Fruit fly (Drosophila melanogaster): ENCODE results near the gene CG12546.

DNA sequence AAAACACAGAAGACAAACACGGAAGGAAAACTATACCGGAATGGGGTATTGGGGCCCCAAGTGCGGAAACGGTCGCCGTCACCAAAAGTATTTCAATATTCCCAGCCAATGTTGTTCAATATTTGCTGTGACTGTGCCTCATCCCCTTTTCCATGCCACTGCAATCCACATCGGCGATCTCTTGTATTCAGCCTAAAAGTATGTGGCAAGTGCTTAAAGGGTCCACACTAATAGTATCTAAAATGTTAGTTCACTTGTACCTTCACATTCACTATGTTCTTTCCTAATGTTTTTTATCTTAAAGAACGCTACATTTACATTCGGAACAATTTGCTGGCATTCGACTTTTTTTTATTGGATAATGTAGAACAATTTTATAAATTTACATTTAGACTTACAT is 12.7 kb downstream of the CG12546 start:
- no peak for TF ChIP-seq Dif (GFP tag; optimal IDR thresholded peaks at IDR 0.05; ENCODE audit: partially characterized antibody)
- TF ChIP-seq dsf (GFP tag; optimal IDR thresholded peaks at IDR 0.05; ENCODE audit: borderline replicate concordance): no peak
- TF ChIP-seq Dfd (GFP tag; optimal IDR thresholded peaks at IDR 0.05): no peak
- TF ChIP-seq Sp1 (GFP tag; optimal IDR thresholded peaks at IDR 0.05): no peak
- TF ChIP-seq h (GFP tag; optimal IDR thresholded peaks at IDR 0.05): no peak
- TF ChIP-seq N (GFP tag; optimal IDR thresholded peaks at IDR 0.05): no peak
- TF ChIP-seq foxo (GFP tag; optimal IDR thresholded peaks at IDR 0.05): no peak
- TF ChIP-seq rgr (GFP tag; optimal IDR thresholded peaks at IDR 0.05): no peak
- TF ChIP-seq usp (GFP tag; optimal IDR thresholded peaks at IDR 0.05): no peak
- no peak for TF ChIP-seq pan (optimal IDR thresholded peaks at IDR 0.05)
- no peak for TF ChIP-seq GATAd (GFP tag; optimal IDR thresholded peaks at IDR 0.05)
- no peak for TF ChIP-seq psq (GFP tag; optimal IDR thresholded peaks at IDR 0.05)

Measured in whole organism, wandering third instar larva.